Fruit fly (Drosophila melanogaster) whole organism: Measurements from ENCODE around the gene CG13457.

Experiments used
- CG8478 ChIP-seq: fragments of >200 bp; optimal IDR thresholded peaks from 2 replicates; lab custom pipeline; 2018; ENCODE audit warnings: inconsistent platforms
- Dll ChIP-seq: fragments of >200 bp; optimal IDR thresholded peaks from 2 replicates; lab custom pipeline; 2017
- EcR ChIP-seq, 2 experiments: fragments of >200 bp; optimal IDR thresholded peaks; 2 replicates each; lab custom pipeline; 2017; ENCODE audit warnings: missing biosample characterization in 2 of 2, missing genetic modification characterization in 2 of 2, missing genetic modification reagents in 2 of 2
- pan ChIP-seq: fragments of >200 bp; optimal IDR thresholded peaks from 2 replicates; lab custom pipeline; 2017
- psq ChIP-seq: fragments of >200 bp; optimal IDR thresholded peaks from 2 replicates; lab custom pipeline; 2017
- usp ChIP-seq: fragments of >200 bp; optimal IDR thresholded peaks from 2 replicates; lab custom pipeline; 2017; ENCODE audit warnings: missing biosample characterization, missing genetic modification characterization, mixed read lengths

DNA sequence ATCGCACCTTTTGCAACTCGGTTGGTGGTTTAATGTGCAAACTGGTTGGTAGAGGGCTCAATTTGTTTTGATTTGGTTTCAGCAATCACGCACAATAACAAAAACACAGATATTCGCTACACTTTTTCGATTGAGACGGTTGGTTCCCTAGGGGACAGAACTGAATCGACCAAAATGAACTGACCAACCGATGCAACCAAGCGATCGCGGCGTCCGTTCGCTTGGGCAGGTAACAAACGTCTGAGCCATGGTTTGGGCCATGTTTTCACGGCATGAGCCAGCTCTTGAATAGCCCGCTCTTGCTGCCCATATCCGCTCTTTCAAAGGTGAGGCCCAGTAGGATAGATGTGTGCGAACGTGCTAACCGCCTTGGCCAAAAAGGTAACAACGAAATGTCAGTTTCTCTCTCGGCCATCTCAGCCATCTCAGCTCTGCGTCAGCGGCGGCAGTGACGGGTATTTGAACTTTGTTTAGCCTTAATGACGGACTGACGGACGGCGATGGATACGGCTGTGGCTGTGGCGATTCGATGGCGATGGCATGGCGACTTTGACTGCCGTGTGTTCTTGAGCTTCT lies 6.0 kb downstream of the CG13457 start, which contains the start of gene CG16959:
- TF ChIP-seq CG8478 (lab: Kevin White, UChicago) (no peak), pan (lab: Kevin White, UChicago) (no peak), psq (lab: Kevin White, UChicago) (no peak), usp (GFP tag; lab: Kevin White, UChicago) (no peak), Dll (no peak), EcR (GFP tag; optimal IDR thresholded peaks at IDR 0.05; lab: Kevin White, UChicago) (peak in 1 of 2 experiments; percentile 49)
